Worm (Caenorhabditis elegans) whole organism, L1 larva: ENCODE results near the gene F44F4.9.
A peak's percentile ranks its signal among the peaks of the same experiment; 100 is the strongest.

Source experiments
- C04F5.9 ChIP-seq: sonication (generic microtip); optimal IDR thresholded peaks from 2 replicates; lab custom pipeline; 2016; ENCODE audit warnings: missing genetic modification characterization, missing compliant biosample characterization
- C16A3.4 ChIP-seq: fragments of 150-350 bp; optimal IDR thresholded peaks from 2 replicates; lab custom pipeline; 2014; ENCODE audit warnings: missing biosample characterization, missing genetic modification characterization
- C34B4.2 ChIP-seq: sonication (generic microtip); optimal IDR thresholded peaks from 2 replicates; lab custom pipeline; 2017; ENCODE audit warnings: mild to moderate bottlenecking, missing genetic modification characterization, missing compliant biosample characterization
- F16B12.6 ChIP-seq: fragments of 150-350 bp; optimal IDR thresholded peaks from 2 replicates; lab custom pipeline; 2014; ENCODE audit warnings: missing biosample characterization, missing genetic modification characterization
- Y116A8C.19 ChIP-seq: sonication (generic microtip); optimal IDR thresholded peaks from 2 replicates; lab custom pipeline; 2016; ENCODE audit warnings: missing compliant biosample characterization, missing genetic modification characterization, borderline replicate concordance
- alr-1 ChIP-seq: fragments of 200-800 bp; sonication (Bioruptor generic); optimal IDR thresholded peaks from 2 replicates; lab custom pipeline; 2018; ENCODE audit warnings: borderline replicate concordance, mild to moderate bottlenecking, missing genetic modification characterization, missing compliant biosample characterization
- aly-2 ChIP-seq: fragments of 150-350 bp; optimal IDR thresholded peaks from 2 replicates; lab custom pipeline; 2014; ENCODE audit warnings: missing biosample characterization, missing genetic modification characterization
- ceh-63 ChIP-seq: fragments of 200-800 bp; sonication (Bioruptor generic); optimal IDR thresholded peaks from 2 replicates; lab custom pipeline; 2018; ENCODE audit warnings: mild to moderate bottlenecking, missing genetic modification characterization, missing compliant biosample characterization
- ceh-8 ChIP-seq: fragments of 200-800 bp; sonication (Bioruptor generic); optimal IDR thresholded peaks from 2 replicates; lab custom pipeline; 2018; ENCODE audit warnings: mild to moderate bottlenecking, missing genetic modification characterization, moderate library complexity, missing compliant biosample characterization
- ceh-82 ChIP-seq, 3 experiments: fragments of 150-350 bp in 1 of 3; sonication (generic microtip) in 2 of 3; optimal IDR thresholded peaks; 2 replicates each; lab custom pipeline; 2014 to 2017; ENCODE audit warnings: missing biosample characterization in 3 of 3, missing genetic modification characterization in 3 of 3
- ces-1 ChIP-seq: fragments of 150-350 bp; optimal IDR thresholded peaks from 2 replicates; lab custom pipeline; 2014; ENCODE audit warnings: missing biosample characterization, missing genetic modification reagents, missing genetic modification characterization
- dpl-1 ChIP-seq, 3 experiments: fragments of 150-350 bp in 2 of 3; sonication (generic microtip) in 1 of 3; optimal IDR thresholded peaks; 2 replicates each; lab custom pipeline; 2014 to 2017; ENCODE audit warnings: missing biosample characterization in 3 of 3, missing genetic modification characterization in 3 of 3, missing genetic modification reagents in 3 of 3
- dsc-1 ChIP-seq: sonication (generic microtip); optimal IDR thresholded peaks from 2 replicates; lab custom pipeline; 2016; ENCODE audit warnings: mild to moderate bottlenecking, missing genetic modification characterization, missing compliant biosample characterization
- efl-3 ChIP-seq: fragments of 200-800 bp; sonication (Bioruptor generic); optimal IDR thresholded peaks from 2 replicates; lab custom pipeline; 2018; ENCODE audit warnings: mild to moderate bottlenecking, missing genetic modification characterization, missing compliant biosample characterization
- elt-2 ChIP-seq: sonication (generic microtip); optimal IDR thresholded peaks from 2 replicates; lab custom pipeline; 2016; ENCODE audit warnings: missing genetic modification characterization, mild to moderate bottlenecking, inconsistent platforms, missing compliant biosample characterization, missing genetic modification reagents
- elt-3 ChIP-seq, 6 experiments: fragments of 150-350 bp in 1 of 6; sonication (generic microtip); optimal IDR thresholded peaks; 2 replicates each; lab custom pipeline; 2017 to 2018; ENCODE audit warnings: missing biosample characterization in 6 of 6, missing genetic modification characterization in 6 of 6, inconsistent platforms in 1 of 6
- ets-5 ChIP-seq: fragments of 200-800 bp; sonication (Bioruptor generic); IDR thresholded peaks from 2 replicates; pipeline ENCODE4 v1.3.6; 2022; ENCODE audit warnings: missing genetic modification characterization, missing compliant biosample characterization
- fkh-8 ChIP-seq: sonication (generic microtip); optimal IDR thresholded peaks from 2 replicates; lab custom pipeline; 2016; ENCODE audit warnings: mild to moderate bottlenecking, missing genetic modification characterization, missing compliant biosample characterization
- fos-1 ChIP-seq: fragments of 150-350 bp; optimal IDR thresholded peaks from 2 replicates; lab custom pipeline; 2014; ENCODE audit warnings: missing biosample characterization, missing genetic modification characterization
- grh-1 ChIP-seq: fragments of 200-800 bp; sonication (Bioruptor generic); IDR thresholded peaks from 2 replicates; pipeline ENCODE4 v1.3.6; 2022; ENCODE audit warnings: missing genetic modification reagents, missing genetic modification characterization, missing compliant biosample characterization
- hlh-17 ChIP-seq: fragments of 200-800 bp; sonication (Bioruptor generic); optimal IDR thresholded peaks from 2 replicates; lab custom pipeline; 2018; ENCODE audit warnings: missing genetic modification characterization, mild to moderate bottlenecking, missing compliant biosample characterization, moderate library complexity, borderline replicate concordance
- isw-1 ChIP-seq: fragments of 200-800 bp; sonication (Bioruptor generic); IDR thresholded peaks from 2 replicates; pipeline ENCODE4 v1.3.6; 2022; ENCODE audit warnings: missing genetic modification characterization, missing compliant biosample characterization
- lin-13 ChIP-seq: fragments of 150-350 bp; optimal IDR thresholded peaks from 2 replicates; lab custom pipeline; 2014; ENCODE audit warnings: missing biosample characterization, missing genetic modification reagents, missing genetic modification characterization
- lin-14 ChIP-seq: fragments of 200-800 bp; sonication (Bioruptor generic); optimal IDR thresholded peaks from 2 replicates; lab custom pipeline; 2018; ENCODE audit warnings: mild to moderate bottlenecking, missing genetic modification characterization, moderate library complexity, missing compliant biosample characterization
- lin-35 ChIP-seq, 2 experiments: fragments of 150-350 bp; optimal IDR thresholded peaks; 2 replicates each; lab custom pipeline; 2014; ENCODE audit warnings: missing biosample characterization in 2 of 2, missing genetic modification characterization in 2 of 2, missing genetic modification reagents in 2 of 2
- mdl-1 ChIP-seq, 2 experiments: fragments of 150-350 bp; optimal IDR thresholded peaks; 2 replicates each; lab custom pipeline; 2014 to 2017; ENCODE audit warnings: missing biosample characterization in 2 of 2, missing genetic modification characterization in 2 of 2, inconsistent platforms in 1 of 2
- nhr-19 ChIP-seq: fragments of 200-800 bp; sonication (Bioruptor generic); conservative IDR thresholded peaks from 2 replicates; pipeline ENCODE4 v1.3.6; 2022; ENCODE audit warnings: missing genetic modification characterization, missing compliant biosample characterization
- nhr-20 ChIP-seq: sonication (generic microtip); optimal IDR thresholded peaks from 2 replicates; lab custom pipeline; 2016; ENCODE audit warnings: mild to moderate bottlenecking, missing genetic modification characterization, missing compliant biosample characterization
- nhr-28 ChIP-seq: fragments of 150-350 bp; optimal IDR thresholded peaks from 2 replicates; lab custom pipeline; 2014; ENCODE audit warnings: missing biosample characterization, missing genetic modification characterization
- nhr-47 ChIP-seq: sonication (generic microtip); optimal IDR thresholded peaks from 2 replicates; lab custom pipeline; 2016; ENCODE audit warnings: mild to moderate bottlenecking, missing genetic modification characterization, moderate library complexity, missing compliant biosample characterization
- nhr-71 ChIP-seq: sonication (generic microtip); optimal IDR thresholded peaks from 2 replicates; lab custom pipeline; 2016; ENCODE audit warnings: mild to moderate bottlenecking, missing genetic modification characterization, moderate library complexity, missing compliant biosample characterization
- nhr-76 ChIP-seq: sonication (generic microtip); optimal IDR thresholded peaks from 2 replicates; lab custom pipeline; 2017; ENCODE audit warnings: missing biosample characterization, missing genetic modification characterization
- nhr-84 ChIP-seq: sonication (generic microtip); optimal IDR thresholded peaks from 2 replicates; lab custom pipeline; 2017; ENCODE audit warnings: missing biosample characterization, missing genetic modification characterization
- nhr-85 ChIP-seq: sonication (generic microtip); peaks from one replicate; lab custom pipeline; 2016; ENCODE audit warnings: missing genetic modification characterization, inconsistent platforms, missing compliant biosample characterization
- nhr-90 ChIP-seq: sonication (generic microtip); optimal IDR thresholded peaks from 2 replicates; lab custom pipeline; 2016; ENCODE audit warnings: mild to moderate bottlenecking, missing genetic modification characterization, missing compliant biosample characterization; ENCODE audit not compliant: poor library complexity
- pag-3 ChIP-seq: sonication (generic microtip); optimal IDR thresholded peaks from 2 replicates; lab custom pipeline; 2017; ENCODE audit warnings: missing genetic modification characterization, mild to moderate bottlenecking, missing compliant biosample characterization, antibody characterized with exemption, borderline replicate concordance; ENCODE audit not compliant: insufficient read depth
- pax-3 ChIP-seq: fragments of 200-800 bp; sonication (Bioruptor generic); optimal IDR thresholded peaks from 2 replicates; lab custom pipeline; 2018; ENCODE audit warnings: mild to moderate bottlenecking, missing genetic modification characterization, moderate library complexity, missing compliant biosample characterization
- snu-23 ChIP-seq: sonication (generic microtip); optimal IDR thresholded peaks from 2 replicates; lab custom pipeline; 2016; ENCODE audit warnings: missing genetic modification characterization, missing compliant biosample characterization
- sox-4 ChIP-seq: sonication (generic microtip); optimal IDR thresholded peaks from 2 replicates; lab custom pipeline; 2016; ENCODE audit warnings: missing genetic modification characterization, missing compliant biosample characterization
- sptf-1 ChIP-seq: fragments of 150-350 bp; optimal IDR thresholded peaks from 2 replicates; lab custom pipeline; 2014; ENCODE audit warnings: missing biosample characterization, missing genetic modification characterization
- swsn-7 ChIP-seq: sonication (generic microtip); optimal IDR thresholded peaks from 2 replicates; lab custom pipeline; 2016; ENCODE audit warnings: missing genetic modification characterization, missing compliant biosample characterization
- tlp-1 ChIP-seq: fragments of 150-350 bp; optimal IDR thresholded peaks from 2 replicates; lab custom pipeline; 2014; ENCODE audit warnings: missing biosample characterization, missing genetic modification characterization
- xbp-1 ChIP-seq: sonication (generic microtip); optimal IDR thresholded peaks from 2 replicates; lab custom pipeline; 2016; ENCODE audit warnings: missing genetic modification characterization, missing compliant biosample characterization
- zip-4 ChIP-seq: fragments of 200-800 bp; sonication (Bioruptor generic); optimal IDR thresholded peaks from 2 replicates; lab custom pipeline; 2018; ENCODE audit warnings: mild to moderate bottlenecking, missing genetic modification characterization, moderate library complexity, missing compliant biosample characterization
- ztf-11 ChIP-seq, 2 experiments: sonication (generic microtip); optimal IDR thresholded peaks; 2 replicates each; lab custom pipeline; 2016 to 2017; ENCODE audit warnings: missing genetic modification characterization in 2 of 2, missing biosample characterization in 1 of 2, missing compliant biosample characterization in 1 of 2
- ztf-4 ChIP-seq: fragments of 150-350 bp; optimal IDR thresholded peaks from 2 replicates; lab custom pipeline; 2014; ENCODE audit warnings: missing biosample characterization, missing genetic modification characterization

The F44F4.9 gene

ce11 chrII:10950107-10950679 is 34.6 kb upstream of the F44F4.9 start, which contains the start of gene gst-5 (continued):
- TF ChIP-seq nhr-90 (tag; lab: Kevin White, UChicago) (peak; percentile 43), ceh-63 (GFP tag; lab: Kevin White, UChicago) (no peak), elt-2 (tag; lab: Kevin White, UChicago) (peak; percentile 16), pag-3 (tag; lab: Kevin White, UChicago) (no peak), C04F5.9 (tag; lab: Kevin White, UChicago) (no peak), tlp-1 (no peak), nhr-84 (tag; lab: Kevin White, UChicago) (no peak), Y116A8C.19 (tag; lab: Kevin White, UChicago) (no peak), grh-1 (GFP tag; lab: Robert Waterston, UW) (no peak), ceh-8 (no peak), fos-1 (tag; lab: Kevin White, UChicago) (no peak), dsc-1 (tag; lab: Kevin White, UChicago) (no peak), sptf-1 (no peak), alr-1 (tag; lab: Kevin White, UChicago) (no peak), lin-35 (GFP tag; optimal IDR thresholded peaks at IDR 0.05; lab: Kevin White, UChicago) (peak in 1 of 2 experiments; percentile 53), lin-14 (peak; percentile 91), fkh-8 (peak; percentile 59), elt-3 (tag; optimal IDR thresholded peaks at IDR 0.05; lab: Kevin White, UChicago) (no peak), nhr-85 (tag; lab: Kevin White, UChicago) (peak; percentile 84), mdl-1 (tag; optimal IDR thresholded peaks at IDR 0.05; lab: Kevin White, UChicago) (peak in 1 of 2 experiments; percentile 9), snu-23 (GFP tag; lab: Kevin White, UChicago) (peak; percentile 67), isw-1 (GFP tag; lab: Robert Waterston, UW) (peak; percentile 27), hlh-17 (no peak), sox-4 (tag; lab: Kevin White, UChicago) (no peak), ztf-11 (tag; optimal IDR thresholded peaks at IDR 0.05; lab: Kevin White, UChicago) (no peak), nhr-28 (tag; lab: Kevin White, UChicago) (peak; percentile 59), ets-5 (no peak), nhr-19 (peak; percentile 19; the same call in 1 of the 2 replicates), ces-1 (GFP tag; lab: Kevin White, UChicago) (no peak), pax-3 (tag; lab: Kevin White, UChicago) (no peak), aly-2 (tag; lab: Kevin White, UChicago) (no peak), nhr-76 (tag; lab: Kevin White, UChicago) (no peak), ztf-4 (no peak), zip-4 (GFP tag; lab: Kevin White, UChicago) (peak; percentile 41), nhr-20 (peak; percentile 68), lin-13 (GFP tag; lab: Kevin White, UChicago) (no peak), nhr-47 (peak; percentile 50), dpl-1 (GFP tag; optimal IDR thresholded peaks at IDR 0.05; lab: Kevin White, UChicago) (peak; percentile 15 to 28 (median 18)), ceh-82 (tag; optimal IDR thresholded peaks at IDR 0.05; lab: Kevin White, UChicago) (peak; percentile 10 to 50 (median 29)), swsn-7 (tag; lab: Kevin White, UChicago) (peak; percentile 43), C16A3.4 (no peak), F16B12.6 (tag; lab: Kevin White, UChicago) (no peak), efl-3 (GFP tag; lab: Kevin White, UChicago) (no peak), C34B4.2 (tag; lab: Kevin White, UChicago) (no peak), xbp-1 (tag; lab: Kevin White, UChicago) (peak; percentile 27), nhr-71 (tag; lab: Kevin White, UChicago) (peak; percentile 79)
